Worm (Caenorhabditis elegans) whole organism, L2 larva: ENCODE data around the gene C16C10.9.

Experiments
- C34F6.9 ChIP-seq: fragments of 150-350 bp; optimal IDR thresholded peaks from 2 replicates; lab custom pipeline; 2014; ENCODE audit warnings: missing biosample characterization, missing genetic modification characterization
- F13H6.1 ChIP-seq: sonication (generic microtip); optimal IDR thresholded peaks from 2 replicates; lab custom pipeline; 2016; ENCODE audit warnings: missing genetic modification characterization, missing compliant biosample characterization
- R02D3.7 ChIP-seq: fragments of 150-350 bp; optimal IDR thresholded peaks from 2 replicates; lab custom pipeline; 2014; ENCODE audit warnings: missing biosample characterization, missing genetic modification characterization
- Y55F3AM.14 ChIP-seq: fragments of 200-800 bp; sonication (Bioruptor generic); optimal IDR thresholded peaks from 2 replicates; lab custom pipeline; 2018; ENCODE audit warnings: mild to moderate bottlenecking, missing genetic modification characterization, missing compliant biosample characterization
- ZK546.5 ChIP-seq: sonication (generic microtip); optimal IDR thresholded peaks from 2 replicates; lab custom pipeline; 2017; ENCODE audit warnings: missing biosample characterization, missing genetic modification characterization
- alr-1 ChIP-seq: fragments of 150-350 bp; optimal IDR thresholded peaks from 2 replicates; lab custom pipeline; 2014; ENCODE audit warnings: missing biosample characterization, missing genetic modification characterization
- aly-2 ChIP-seq: fragments of 150-350 bp; optimal IDR thresholded peaks from 2 replicates; lab custom pipeline; 2014; ENCODE audit warnings: missing biosample characterization, missing genetic modification characterization
- ama-1 ChIP-seq: fragments of 150-350 bp; optimal IDR thresholded peaks from 2 replicates; lab custom pipeline; 2018; ENCODE audit warnings: inconsistent platforms
- blmp-1 ChIP-seq: sonication (generic microtip); optimal IDR thresholded peaks from 2 replicates; lab custom pipeline; 2017; ENCODE audit warnings: missing genetic modification characterization, mild to moderate bottlenecking, missing compliant biosample characterization, antibody characterized with exemption, moderate library complexity; ENCODE audit not compliant: insufficient read depth
- ceh-82 ChIP-seq: fragments of 150-350 bp; optimal IDR thresholded peaks from 2 replicates; lab custom pipeline; 2014; ENCODE audit warnings: missing biosample characterization, missing genetic modification characterization
- crh-2 ChIP-seq: sonication (generic microtip); optimal IDR thresholded peaks from 2 replicates; lab custom pipeline; 2017; ENCODE audit warnings: missing biosample characterization, missing genetic modification characterization
- dmd-4 ChIP-seq: sonication (generic microtip); optimal IDR thresholded peaks from 2 replicates; lab custom pipeline; 2017; ENCODE audit warnings: missing biosample characterization, missing genetic modification characterization
- elt-1 ChIP-seq: fragments of 150-350 bp; optimal IDR thresholded peaks from 2 replicates; lab custom pipeline; 2014; ENCODE audit warnings: missing biosample characterization, missing genetic modification characterization
- elt-3 ChIP-seq: sonication (generic microtip); optimal IDR thresholded peaks from 2 replicates; lab custom pipeline; 2017; ENCODE audit warnings: missing biosample characterization, missing genetic modification characterization
- fos-1 ChIP-seq: fragments of 150-350 bp; optimal IDR thresholded peaks from 2 replicates; lab custom pipeline; 2014; ENCODE audit warnings: missing biosample characterization, missing genetic modification characterization
- gmeb-1 ChIP-seq: fragments of 150-350 bp; optimal IDR thresholded peaks from 2 replicates; lab custom pipeline; 2014; ENCODE audit warnings: missing biosample characterization, missing genetic modification characterization
- lin-11 ChIP-seq: fragments of 150-350 bp; sonication (generic microtip); optimal IDR thresholded peaks from 2 replicates; lab custom pipeline; 2014; ENCODE audit warnings: missing biosample characterization, missing genetic modification characterization, inconsistent platforms, mixed read lengths
- lin-13 ChIP-seq: fragments of 150-350 bp; optimal IDR thresholded peaks from 2 replicates; lab custom pipeline; 2014; ENCODE audit warnings: missing biosample characterization, missing genetic modification reagents, missing genetic modification characterization
- lin-39 ChIP-seq: fragments of 150-350 bp; optimal IDR thresholded peaks from 2 replicates; lab custom pipeline; 2014; ENCODE audit warnings: missing biosample characterization, missing genetic modification reagents, missing genetic modification characterization
- lsy-2 ChIP-seq, 2 experiments: fragments of 150-350 bp in 1 of 2; sonication (generic microtip) in 1 of 2; optimal IDR thresholded peaks; 2 replicates each; lab custom pipeline; 2014 to 2017; ENCODE audit warnings: missing biosample characterization in 2 of 2, missing genetic modification characterization in 2 of 2
- mbf-1 ChIP-seq: sonication (generic microtip); optimal IDR thresholded peaks from 2 replicates; lab custom pipeline; 2017; ENCODE audit warnings: missing biosample characterization, missing genetic modification characterization
- mdl-1 ChIP-seq, 2 experiments: fragments of 150-350 bp in 1 of 2; sonication (generic microtip) in 1 of 2; optimal IDR thresholded peaks; 2 replicates each; lab custom pipeline; 2017; ENCODE audit warnings: missing biosample characterization in 2 of 2, missing genetic modification characterization in 2 of 2
- nhr-11 ChIP-seq: fragments of 150-350 bp; optimal IDR thresholded peaks from 2 replicates; lab custom pipeline; 2014; ENCODE audit warnings: missing biosample characterization, missing genetic modification characterization
- nhr-21 ChIP-seq: fragments of 150-350 bp; optimal IDR thresholded peaks from 2 replicates; lab custom pipeline; 2014; ENCODE audit warnings: missing biosample characterization, missing genetic modification characterization
- nhr-237 ChIP-seq: fragments of 150-350 bp; optimal IDR thresholded peaks from 2 replicates; lab custom pipeline; 2014; ENCODE audit warnings: missing biosample characterization, missing genetic modification characterization
- nhr-25 ChIP-seq: fragments of 150-350 bp; sonication (generic microtip); optimal IDR thresholded peaks from 3 replicates; lab custom pipeline; 2014; ENCODE audit warnings: missing biosample characterization, missing genetic modification characterization
- nhr-6 ChIP-seq: fragments of 150-350 bp; optimal IDR thresholded peaks from 2 replicates; lab custom pipeline; 2014; ENCODE audit warnings: missing biosample characterization, missing genetic modification characterization
- nhr-77 ChIP-seq: fragments of 150-350 bp; optimal IDR thresholded peaks from 2 replicates; lab custom pipeline; 2014; ENCODE audit warnings: missing biosample characterization, missing genetic modification characterization
- skn-1 ChIP-seq: sonication (generic microtip); optimal IDR thresholded peaks from 2 replicates; lab custom pipeline; 2017; ENCODE audit warnings: missing biosample characterization, missing genetic modification characterization
- sma-3 ChIP-seq: sonication (generic microtip); optimal IDR thresholded peaks from 2 replicates; lab custom pipeline; 2016; ENCODE audit warnings: missing genetic modification reagents, missing genetic modification characterization, missing compliant biosample characterization
- sma-9 ChIP-seq, 2 experiments: fragments of 150-350 bp in 1 of 2; sonication (generic microtip) in 1 of 2; optimal IDR thresholded peaks; 2 replicates each; lab custom pipeline; 2014 to 2016; ENCODE audit warnings: missing genetic modification characterization in 2 of 2, mild to moderate bottlenecking in 1 of 2, missing biosample characterization in 1 of 2, missing compliant biosample characterization in 1 of 2, missing genetic modification reagents in 1 of 2, moderate library complexity in 1 of 2
- snpc-4 ChIP-seq: fragments of 150-350 bp; optimal IDR thresholded peaks from 2 replicates; lab custom pipeline; 2014; ENCODE audit warnings: missing biosample characterization, missing genetic modification characterization
- unc-39 ChIP-seq: fragments of 150-350 bp; optimal IDR thresholded peaks from 2 replicates; lab custom pipeline; 2014; ENCODE audit warnings: missing biosample characterization, missing genetic modification characterization
- unc-62 ChIP-seq: fragments of 150-350 bp; optimal IDR thresholded peaks from 2 replicates; lab custom pipeline; 2014; ENCODE audit warnings: missing biosample characterization, missing genetic modification reagents, missing genetic modification characterization
- ztf-1 ChIP-seq: fragments of 200-800 bp; sonication (Bioruptor generic); conservative IDR thresholded peaks from 2 replicates; pipeline ENCODE4 v1.3.6; 2022; ENCODE audit warnings: missing genetic modification characterization, missing compliant biosample characterization
- ztf-11 ChIP-seq: sonication (generic microtip); optimal IDR thresholded peaks from 2 replicates; lab custom pipeline; 2017; ENCODE audit warnings: missing biosample characterization, missing genetic modification characterization
- ztf-4 ChIP-seq: fragments of 150-350 bp; optimal IDR thresholded peaks from 2 replicates; lab custom pipeline; 2014; ENCODE audit warnings: missing biosample characterization, missing genetic modification characterization

Gene C16C10.9

ce11 chrIII:4189602-4190001 lies 32.4 kb upstream of the C16C10.9 start:
- TF ChIP-seq ZK546.5 (tag; lab: Kevin White, UChicago) (no peak), unc-39 (no peak), blmp-1 (tag; lab: Kevin White, UChicago) (peak; percentile 84), ztf-11 (tag; lab: Kevin White, UChicago) (no peak), unc-62 (GFP tag; lab: Kevin White, UChicago) (no peak), lin-13 (GFP tag; lab: Kevin White, UChicago) (no peak), fos-1 (peak; percentile 17), nhr-11 (tag; lab: Kevin White, UChicago) (no peak), R02D3.7 (no peak), ama-1 (lab: Kevin White, UChicago) (no peak), F13H6.1 (tag; lab: Kevin White, UChicago) (no peak), mdl-1 (tag; optimal IDR thresholded peaks at IDR 0.05; lab: Kevin White, UChicago) (no peak), nhr-21 (no peak), nhr-77 (tag; lab: Kevin White, UChicago) (no peak), nhr-25 (tag; lab: Kevin White, UChicago) (no peak), nhr-6 (tag; lab: Kevin White, UChicago) (no peak), ztf-1 (GFP tag; lab: Robert Waterston, UW) (no peak)

- TF ChIP-seq nhr-237 (tag; lab: Kevin White, UChicago) (no peak), blmp-1 (tag; lab: Kevin White, UChicago) (peak; percentile 75), elt-1 (tag; lab: Kevin White, UChicago) (no peak), nhr-77 (tag; lab: Kevin White, UChicago) (no peak), ztf-11 (tag; lab: Kevin White, UChicago) (no peak), mbf-1 (no peak), nhr-25 (tag; lab: Kevin White, UChicago) (peak; percentile 41)
Measured at ce11 chrIII:4187845-4188244, 30.6 kb upstream of the C16C10.9 start, which contains the start of gene R74.2. TSS of gene R74.2 (plus strand) at chrIII:4188160.

- TF ChIP-seq C34F6.9 (tag; lab: Kevin White, UChicago) = peak; percentile 30
- TF ChIP-seq lsy-2 (tag; optimal IDR thresholded peaks at IDR 0.05; lab: Kevin White, UChicago) = peak in 1 of 2 experiments; percentile 12
- TF ChIP-seq skn-1 (tag; lab: Kevin White, UChicago) = no peak
- peak; percentile 21 for TF ChIP-seq crh-2 (tag; lab: Kevin White, UChicago)
- TF ChIP-seq, all 48 proteins: peak for 3
Measured at ce11 chrIII:4186751-4187309, 29.6 kb upstream of the C16C10.9 start, which contains the start of gene lars-1. TSS of gene lars-1 (minus strand) at chrIII:4186801.

- TF ChIP-seq lin-11 (tag; lab: Kevin White, UChicago) (no peak), C34F6.9 (tag; lab: Kevin White, UChicago) (no peak), nhr-6 (tag; lab: Kevin White, UChicago) (no peak), ztf-4 (tag; lab: Kevin White, UChicago) (no peak), Y55F3AM.14 (GFP tag; lab: Kevin White, UChicago) (no peak), sma-9 (GFP tag; optimal IDR thresholded peaks at IDR 0.05; lab: Kevin White, UChicago) (no peak), sma-9 (tag; optimal IDR thresholded peaks at IDR 0.05; lab: Kevin White, UChicago) (no peak), sma-3 (GFP tag; lab: Kevin White, UChicago) (no peak), lin-39 (no peak), snpc-4 (no peak), nhr-77 (tag; lab: Kevin White, UChicago) (no peak), skn-1 (tag; lab: Kevin White, UChicago) (no peak), mdl-1 (tag; optimal IDR thresholded peaks at IDR 0.05; lab: Kevin White, UChicago) (no peak), ceh-82 (tag; lab: Kevin White, UChicago) (no peak), elt-1 (tag; lab: Kevin White, UChicago) (no peak), elt-3 (tag; lab: Kevin White, UChicago) (no peak), gmeb-1 (no peak), alr-1 (tag; lab: Kevin White, UChicago) (no peak), dmd-4 (tag; lab: Kevin White, UChicago) (no peak), aly-2 (tag; lab: Kevin White, UChicago) (no peak)
Measured at ce11 chrIII:4181338-4181737, 24.1 kb upstream of the C16C10.9 start, which contains the start of gene C16C10.1. TSS of gene C16C10.1 (minus strand) at chrIII:4181438.
